Fruit fly (Drosophila melanogaster): Measurements from ENCODE around the gene CG34012.
A peak's percentile ranks its signal among the peaks of the same experiment; 100 is the strongest.

CG34012 gene

DNA sequence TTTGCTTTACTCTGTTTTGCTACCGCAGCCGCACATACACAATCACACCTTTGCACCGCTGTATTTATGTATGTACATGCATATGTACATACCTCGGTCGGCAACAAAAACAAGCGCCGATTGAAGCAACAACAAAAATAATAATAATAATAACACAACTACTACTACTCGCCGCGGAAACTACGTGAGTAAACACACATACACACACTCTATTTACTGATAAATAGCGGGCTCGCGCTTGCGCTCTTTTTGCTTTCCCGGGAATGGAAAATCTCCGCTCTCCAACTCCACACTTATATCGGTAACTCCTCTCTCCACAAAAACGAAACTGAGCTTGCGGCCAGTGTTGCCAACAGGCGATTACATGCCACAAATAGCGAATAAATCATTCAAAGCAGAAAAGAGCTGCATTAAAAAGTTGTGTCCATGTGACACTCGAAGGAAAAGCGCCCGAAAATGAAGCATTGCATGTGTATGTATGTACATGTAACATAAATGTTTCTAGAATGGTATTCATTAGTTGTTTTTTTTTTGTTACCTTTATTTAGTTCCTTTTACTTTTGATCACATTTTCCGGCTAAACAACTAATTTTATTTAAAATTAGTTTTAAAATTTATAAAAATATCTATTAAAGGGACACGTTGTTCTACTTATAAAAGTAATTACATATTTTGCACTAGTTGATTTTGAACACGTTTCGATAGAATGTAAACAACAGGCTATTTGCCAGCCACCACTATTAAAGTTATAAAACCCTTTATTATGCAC, 9.5 kb upstream of the CG34012 start (continued):
- TF ChIP-seq YL-1 (GFP tag; optimal IDR thresholded peaks at IDR 0.05) (peak; percentile 91), Atf3 (GFP tag; optimal IDR thresholded peaks at IDR 0.05) (peak; percentile 42), CG18476 (GFP tag; optimal IDR thresholded peaks at IDR 0.05) (peak; percentile 46), Hr78 (GFP tag; optimal IDR thresholded peaks at IDR 0.05) (no peak), Elba2 (GFP tag; optimal IDR thresholded peaks at IDR 0.05) (no peak), NK7.1 (GFP tag; optimal IDR thresholded peaks at IDR 0.05) (peak; percentile 40), Aef1 (GFP tag; IDR thresholded peaks at IDR 0.05) (peak; percentile 50; the same call in 1 of the 3 replicates), nau (GFP tag; optimal IDR thresholded peaks at IDR 0.05) (peak; percentile 83), Xbp1 (GFP tag; optimal IDR thresholded peaks at IDR 0.05) (peak; percentile 11), kah (GFP tag; optimal IDR thresholded peaks at IDR 0.05) (peak; percentile 58), CkIIα-i1 (GFP tag; IDR thresholded peaks at IDR 0.05) (no peak), bsh (GFP tag; optimal IDR thresholded peaks at IDR 0.05) (peak; percentile 52 to 66), BtbVII (GFP tag; optimal IDR thresholded peaks at IDR 0.05) (peak; percentile 73), tin (GFP tag; optimal IDR thresholded peaks at IDR 0.05) (no peak), CG2120 (GFP tag; optimal IDR thresholded peaks at IDR 0.05) (peak; percentile 56), NC2β (GFP tag; optimal IDR thresholded peaks at IDR 0.05) (peak; percentile 81), CG12659 (GFP tag; optimal IDR thresholded peaks at IDR 0.05) (peak; percentile 56), CG11085 (GFP tag; IDR thresholded peaks at IDR 0.05) (no peak; the same call in 1 of the 2 replicates), odd (GFP tag; optimal IDR thresholded peaks at IDR 0.05) (peak; percentile 58), CHES-1-like (GFP tag; optimal IDR thresholded peaks at IDR 0.05) (peak; percentile 84), ken (GFP tag; IDR thresholded peaks at IDR 0.05) (no peak), tx (GFP tag; optimal IDR thresholded peaks at IDR 0.05) (peak; percentile 47), CG11093 (GFP tag; IDR thresholded peaks at IDR 0.05) (no peak; the same call in 2 of the 3 replicates), Dad (GFP tag; optimal IDR thresholded peaks at IDR 0.05) (peak; percentile 60), lov (optimal IDR thresholded peaks at IDR 0.05) (no peak), lov (GFP tag; IDR thresholded peaks at IDR 0.05) (peak; percentile 84; the same call in 2 of the 3 replicates), Vsx1 (GFP tag; optimal IDR thresholded peaks at IDR 0.05) (peak; percentile 71), sr (GFP tag; IDR thresholded peaks at IDR 0.05) (no peak), CG17359 (tag; optimal IDR thresholded peaks at IDR 0.05) (peak; percentile 73), schlank (tag; optimal IDR thresholded peaks at IDR 0.05) (peak; percentile 85), az2 (GFP tag; optimal IDR thresholded peaks at IDR 0.05) (peak; percentile 18), CG4328 (GFP tag; optimal IDR thresholded peaks at IDR 0.05) (peak; percentile 95), CG10147 (GFP tag; optimal IDR thresholded peaks at IDR 0.05) (peak; percentile 69), caup (GFP tag; optimal IDR thresholded peaks at IDR 0.05; ENCODE audit: severe bottlenecking) (peak; percentile 86), Optix (GFP tag; IDR thresholded peaks at IDR 0.05) (peak; percentile 57; the same call in 1 of the 3 replicates), CG10321 (GFP tag; IDR thresholded peaks at IDR 0.05) (no peak), Hsf (GFP tag; optimal IDR thresholded peaks at IDR 0.05) (peak; percentile 38), CG3847 (GFP tag; IDR thresholded peaks at IDR 0.05) (peak; percentile 54), peb (GFP tag; IDR thresholded peaks at IDR 0.05) (no peak), twi (tag; optimal IDR thresholded peaks at IDR 0.05) (peak; percentile 54), NfI (GFP tag; optimal IDR thresholded peaks at IDR 0.05) (peak; percentile 65), abd-A (tag; optimal IDR thresholded peaks at IDR 0.05) (peak; percentile 98), kni (GFP tag; optimal IDR thresholded peaks at IDR 0.05) (peak; percentile 99), CG13287 (GFP tag; IDR thresholded peaks at IDR 0.05; ENCODE audit: partially characterized antibody) (peak; percentile 53; the same call in 1 of the 2 replicates), CG4424 (GFP tag; optimal IDR thresholded peaks at IDR 0.05) (peak; percentile 12), PHDP (tag; optimal IDR thresholded peaks at IDR 0.05) (peak; percentile 55), mld (GFP tag; IDR thresholded peaks at IDR 0.05; ENCODE audit: partially characterized antibody) (no peak), Nf-YB (GFP tag; optimal IDR thresholded peaks at IDR 0.05) (peak; percentile 67)
